Fruit fly (Drosophila melanogaster) whole organism, prepupa: ENCODE data around the gene VGlut.

Source experiments
- Blimp-1 ChIP-seq: fragments of 200-800 bp; sonication (Bioruptor generic); optimal IDR thresholded peaks from 3 replicates; lab custom pipeline; 2017; ENCODE audit warnings: missing biosample characterization, missing genetic modification characterization, mild to moderate bottlenecking, moderate library complexity, missing genetic modification reagents
- CG11294 ChIP-seq: fragments of 200-800 bp; sonication (Bioruptor generic); IDR thresholded peaks from 2 replicates; pipeline ENCODE4 v1.3.6; 2022; ENCODE audit warnings: missing biosample characterization, missing genetic modification characterization
- CG15336 ChIP-seq: fragments of 200-800 bp; sonication (Bioruptor generic); IDR thresholded peaks from 2 replicates; pipeline ENCODE4 v1.3.6; 2022; ENCODE audit warnings: missing biosample characterization, missing genetic modification characterization
- CG1621 ChIP-seq: fragments of 200-800 bp; sonication (Bioruptor generic); optimal IDR thresholded peaks from 3 replicates; lab custom pipeline; 2018; ENCODE audit warnings: missing biosample characterization, mild to moderate bottlenecking, missing genetic modification characterization
- CG16779 ChIP-seq: fragments of 200-800 bp; sonication (Bioruptor generic); optimal IDR thresholded peaks from 3 replicates; lab custom pipeline; 2017; ENCODE audit warnings: missing biosample characterization, mild to moderate bottlenecking, missing genetic modification characterization
- CG3032 ChIP-seq: fragments of 200-800 bp; optimal IDR thresholded peaks from 2 replicates; lab custom pipeline; 2019; ENCODE audit warnings: missing biosample characterization, mild to moderate bottlenecking, missing genetic modification characterization, moderate library complexity
- CG3919 ChIP-seq: fragments of 200-800 bp; sonication (Bioruptor generic); optimal IDR thresholded peaks from 3 replicates; lab custom pipeline; 2016; ENCODE audit warnings: missing biosample characterization, missing genetic modification characterization
- CG4318 ChIP-seq: fragments of 200-800 bp; sonication (Bioruptor generic); optimal IDR thresholded peaks from 3 replicates; lab custom pipeline; 2017; ENCODE audit warnings: missing biosample characterization, mild to moderate bottlenecking, missing genetic modification characterization
- CG6163 ChIP-seq: fragments of 200-800 bp; sonication (Bioruptor generic); IDR thresholded peaks from 3 replicates; pipeline ENCODE4 v1.3.6; 2022; ENCODE audit warnings: missing biosample characterization, missing genetic modification characterization
- CG6276 ChIP-seq: fragments of 200-800 bp; sonication (Bioruptor generic); optimal IDR thresholded peaks from 2 replicates; lab custom pipeline; 2017; ENCODE audit warnings: missing biosample characterization, mild to moderate bottlenecking, missing genetic modification characterization
- CG6792 ChIP-seq: fragments of 200-800 bp; sonication (Bioruptor generic); optimal IDR thresholded peaks from 3 replicates; lab custom pipeline; 2016; ENCODE audit warnings: missing biosample characterization, missing genetic modification characterization
- CG6808 ChIP-seq: fragments of 200-800 bp; sonication (Bioruptor generic); optimal IDR thresholded peaks from 3 replicates; lab custom pipeline; 2017; ENCODE audit warnings: missing biosample characterization, missing genetic modification characterization, mild to moderate bottlenecking, moderate library complexity, missing genetic modification reagents
- CG6854 ChIP-seq: fragments of 200-800 bp; sonication (Bioruptor generic); optimal IDR thresholded peaks from 2 replicates; lab custom pipeline; 2017; ENCODE audit warnings: missing biosample characterization, mild to moderate bottlenecking, missing genetic modification characterization
- CG7368 ChIP-seq: fragments of 200-800 bp; sonication (Bioruptor generic); optimal IDR thresholded peaks from 3 replicates; lab custom pipeline; 2016; ENCODE audit warnings: missing biosample characterization, missing genetic modification characterization
- CG8119 ChIP-seq: fragments of 200-800 bp; sonication (Bioruptor generic); IDR thresholded peaks from 3 replicates; pipeline ENCODE4 v1.3.6; 2022; ENCODE audit warnings: missing biosample characterization, missing genetic modification characterization
- CG9139 ChIP-seq: fragments of 200-800 bp; sonication (Bioruptor generic); optimal IDR thresholded peaks from 3 replicates; lab custom pipeline; 2017; ENCODE audit warnings: missing biosample characterization, mild to moderate bottlenecking, missing genetic modification characterization
- Eip75B ChIP-seq: fragments of 200-800 bp; sonication (Bioruptor generic); optimal IDR thresholded peaks from 3 replicates; lab custom pipeline; 2016; ENCODE audit warnings: missing biosample characterization, missing genetic modification characterization
- Eip78C ChIP-seq: fragments of 200-800 bp; sonication (Bioruptor generic); peaks from one replicate; lab custom pipeline; 2016; ENCODE audit warnings: missing biosample characterization, missing genetic modification characterization
- Eip93F ChIP-seq: fragments of 200-800 bp; sonication (Bioruptor generic); optimal IDR thresholded peaks from 2 replicates; lab custom pipeline; 2016; ENCODE audit warnings: missing biosample characterization, mild to moderate bottlenecking, missing genetic modification characterization
- Ets96B ChIP-seq: fragments of 200-800 bp; optimal IDR thresholded peaks from 2 replicates; lab custom pipeline; 2019; ENCODE audit warnings: missing biosample characterization, mild to moderate bottlenecking, missing genetic modification characterization, moderate library complexity
- Hr39 ChIP-seq: fragments of 200-800 bp; sonication (Bioruptor generic); optimal IDR thresholded peaks from 2 replicates; lab custom pipeline; 2016; ENCODE audit warnings: missing biosample characterization, missing genetic modification characterization
- Lpt ChIP-seq: fragments of 200-800 bp; sonication (Bioruptor generic); optimal IDR thresholded peaks from 3 replicates; lab custom pipeline; 2016; ENCODE audit warnings: missing biosample characterization, missing genetic modification characterization
- Met ChIP-seq: fragments of 200-800 bp; sonication (Bioruptor generic); optimal IDR thresholded peaks from 3 replicates; lab custom pipeline; 2016; ENCODE audit warnings: missing biosample characterization, missing genetic modification characterization
- OdsH ChIP-seq: fragments of 200-800 bp; sonication (Bioruptor generic); optimal IDR thresholded peaks from 3 replicates; lab custom pipeline; 2016; ENCODE audit warnings: missing biosample characterization, missing genetic modification characterization
- Sox14 ChIP-seq: fragments of 200-800 bp; sonication (Bioruptor generic); optimal IDR thresholded peaks from 3 replicates; lab custom pipeline; 2016; ENCODE audit warnings: missing biosample characterization, missing genetic modification characterization
- Sox15 ChIP-seq: fragments of 200-800 bp; sonication (Bioruptor generic); optimal IDR thresholded peaks from 3 replicates; lab custom pipeline; 2016; ENCODE audit warnings: missing biosample characterization, missing genetic modification characterization
- acj6 ChIP-seq: fragments of 200-800 bp; sonication (Bioruptor generic); optimal IDR thresholded peaks from 3 replicates; lab custom pipeline; 2016; ENCODE audit warnings: missing biosample characterization, missing genetic modification characterization
- dac ChIP-seq: fragments of 200-800 bp; sonication (Bioruptor generic); optimal IDR thresholded peaks from 2 replicates; lab custom pipeline; 2017; ENCODE audit warnings: missing biosample characterization, mild to moderate bottlenecking, missing genetic modification characterization
- dsx ChIP-seq: fragments of 200-800 bp; optimal IDR thresholded peaks from 3 replicates; lab custom pipeline; 2019; ENCODE audit warnings: missing biosample characterization, mild to moderate bottlenecking, missing genetic modification characterization, moderate library complexity; ENCODE audit not compliant: poor library complexity, severe bottlenecking
- eg ChIP-seq: fragments of 200-800 bp; sonication (Bioruptor generic); IDR thresholded peaks from 3 replicates; pipeline ENCODE4 v1.3.6; 2022; ENCODE audit warnings: missing biosample characterization, missing genetic modification characterization
- fd59A ChIP-seq: fragments of 200-800 bp; sonication (Bioruptor generic); optimal IDR thresholded peaks from 2 replicates; lab custom pipeline; 2017; ENCODE audit warnings: missing biosample characterization, mild to moderate bottlenecking, missing genetic modification characterization, missing genetic modification reagents
- fkh ChIP-seq: fragments of 200-800 bp; sonication (Bioruptor generic); optimal IDR thresholded peaks from 3 replicates; lab custom pipeline; 2017; ENCODE audit warnings: missing biosample characterization, mild to moderate bottlenecking, missing genetic modification characterization, moderate library complexity
- pdm3 ChIP-seq: fragments of 200-800 bp; sonication (Bioruptor generic); optimal IDR thresholded peaks from 3 replicates; lab custom pipeline; 2016; ENCODE audit warnings: missing biosample characterization, missing genetic modification characterization
- spab ChIP-seq: fragments of 200-800 bp; sonication (Bioruptor generic); optimal IDR thresholded peaks from 2 replicates; lab custom pipeline; 2017; ENCODE audit warnings: missing biosample characterization, mild to moderate bottlenecking, missing genetic modification characterization, missing genetic modification reagents
- ss ChIP-seq, 2 experiments: fragments of 200-800 bp; sonication (Bioruptor generic); optimal IDR thresholded peaks; 2 replicates in 1 of 2; 3 replicates in 1 of 2; lab custom pipeline; 2017 to 2018; ENCODE audit warnings: mild to moderate bottlenecking in 2 of 2, missing biosample characterization in 2 of 2, missing genetic modification characterization in 2 of 2, moderate library complexity in 1 of 2
- svp ChIP-seq: fragments of 200-800 bp; sonication (Bioruptor generic); peaks from one replicate; lab custom pipeline; 2016; ENCODE audit warnings: missing biosample characterization, missing genetic modification characterization
- topi ChIP-seq: fragments of 200-800 bp; sonication (Bioruptor generic); optimal IDR thresholded peaks from 3 replicates; lab custom pipeline; 2016; ENCODE audit warnings: missing biosample characterization, missing genetic modification characterization
- vri ChIP-seq: fragments of 200-800 bp; sonication (Bioruptor generic); optimal IDR thresholded peaks from 3 replicates; lab custom pipeline; 2016; ENCODE audit warnings: missing biosample characterization, mild to moderate bottlenecking, missing genetic modification characterization

The VGlut gene

dm6 chr2L:2399897-2400296 lies at the start of gene VGlut:
Gene VGlut, plus strand, starts transcription at chr2L:2400295.
- TF ChIP-seq OdsH (GFP tag; lab: Kevin White, UChicago) (no peak), Eip93F (GFP tag; lab: Kevin White, UChicago) (no peak), Sox14 (no peak), Lpt (no peak), CG3032 (no peak), fkh (GFP tag; lab: Kevin White, UChicago) (no peak), fd59A (GFP tag; lab: Kevin White, UChicago) (no peak), eg (GFP tag; lab: Robert Waterston, UW) (no peak), Ets96B (no peak), spab (no peak), CG6163 (no peak)

- TF ChIP-seq fkh (GFP tag; lab: Kevin White, UChicago) (peak; percentile 52), Eip78C (GFP tag; lab: Kevin White, UChicago) (peak; percentile 60), Eip93F (GFP tag; lab: Kevin White, UChicago) (peak; percentile 37), pdm3 (peak; percentile 14), vri (GFP tag; lab: Kevin White, UChicago) (peak; percentile 19), CG4318 (GFP tag; lab: Kevin White, UChicago) (no peak), topi (GFP tag; lab: Kevin White, UChicago) (peak; percentile 13), CG3919 (GFP tag; lab: Kevin White, UChicago) (no peak), acj6 (peak; percentile 11)
These were observed 42.9 kb upstream of the VGlut start, which contains the start of gene CG9967 for dm6 chr2L:2357228-2357656. Gene CG9967, minus strand, starts transcription at chr2L:2357356.

- peak; percentile 71 for TF ChIP-seq svp (GFP tag; lab: Kevin White, UChicago)
- peak; percentile 63 for TF ChIP-seq Eip78C (GFP tag; lab: Kevin White, UChicago)
- no peak for TF ChIP-seq Ets96B
These were observed 37.9 kb upstream of the VGlut start for dm6 chr2L:2361893-2362807.

dm6 chr2L:2362808-2363394 lies 37.2 kb upstream of the VGlut start:
- TF ChIP-seq Hr39 (GFP tag; lab: Kevin White, UChicago) (no peak), CG1621 (peak; percentile 30), CG16779 (peak; percentile 43), ss (GFP tag; optimal IDR thresholded peaks at IDR 0.05; lab: Kevin White, UChicago) (peak; percentile 74 to 82), CG7368 (GFP tag; lab: Kevin White, UChicago) (peak; percentile 23), Eip75B (no peak), Sox14 (peak; percentile 10), CG15336 (GFP tag; lab: Robert Waterston, UW) (peak; percentile 54), CG8119 (GFP tag; lab: Robert Waterston, UW) (0 out of 3 replicates have a peak, but pooled peaks have one; percentile 30), Blimp-1 (GFP tag; lab: Kevin White, UChicago) (peak; percentile 89), CG6854 (peak; percentile 53), Met (GFP tag; lab: Kevin White, UChicago) (peak; percentile 21), Sox15 (GFP tag; lab: Kevin White, UChicago) (no peak), Lpt (peak; percentile 56), CG6792 (GFP tag; lab: Kevin White, UChicago) (peak; percentile 13), CG6276 (peak; percentile 59), fkh (GFP tag; lab: Kevin White, UChicago) (peak; percentile 51), dac (GFP tag; lab: Kevin White, UChicago) (no peak), CG6808 (peak; percentile 62), dsx (GFP tag; lab: Kevin White, UChicago) (peak; percentile 45), spab (peak; percentile 40), topi (GFP tag; lab: Kevin White, UChicago) (peak; percentile 3), pdm3 (no peak), CG9139 (GFP tag; lab: Kevin White, UChicago) (peak; percentile 70), CG11294 (GFP tag; lab: Robert Waterston, UW) (no peak)
